Worm (Caenorhabditis elegans): ENCODE results near the gene sri-47.

DNA sequence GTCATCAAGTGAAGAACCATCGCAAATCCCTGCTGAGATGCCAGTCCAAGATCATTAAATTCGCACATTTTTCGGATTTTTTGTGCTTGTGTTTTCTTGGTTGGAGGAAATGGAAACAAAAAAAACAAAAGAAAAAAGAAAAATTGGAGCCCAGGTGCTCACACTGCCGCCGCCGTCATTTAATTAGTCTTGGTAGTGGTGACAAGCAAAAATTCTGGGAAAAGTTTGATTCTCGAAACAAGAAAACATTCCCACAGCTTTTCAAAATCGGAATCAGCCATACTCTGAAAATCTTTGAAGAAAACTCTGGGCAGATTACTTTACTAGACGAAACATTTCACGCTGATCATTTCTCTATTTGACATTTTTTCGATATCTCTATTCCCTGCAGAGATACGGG lies 48.5 kb downstream of the sri-47 start, which contains the start of gene srh-128:
- TF ChIP-seq eyg-1 (tag; optimal IDR thresholded peaks at IDR 0.05) (no peak), ama-1 (optimal IDR thresholded peaks at IDR 0.05) (no peak), ceh-9 (tag; optimal IDR thresholded peaks at IDR 0.05) (no peak), nfya-1 (tag; optimal IDR thresholded peaks at IDR 0.05) (no peak), che-1 (tag; optimal IDR thresholded peaks at IDR 0.05) (no peak), elt-2 (tag; optimal IDR thresholded peaks at IDR 0.05) (no peak), sox-4 (tag; optimal IDR thresholded peaks at IDR 0.05) (no peak), ets-4 (tag; optimal IDR thresholded peaks at IDR 0.05) (no peak), lim-6 (tag; optimal IDR thresholded peaks at IDR 0.05) (no peak)

Measured in whole organism, late embryonic.